Worm (Caenorhabditis elegans) whole organism, early embryonic: Measurements from ENCODE around the gene F59E12.17.
A peak's percentile ranks its signal among the peaks of the same experiment; 100 is the strongest.

ENCODE experiments used
- B0310.2 ChIP-seq: sonication (generic microtip); optimal IDR thresholded peaks from 2 replicates; lab custom pipeline; 2016; ENCODE audit warnings: mild to moderate bottlenecking, missing genetic modification characterization, missing compliant biosample characterization
- aly-1 ChIP-seq: sonication (generic microtip); optimal IDR thresholded peaks from 2 replicates; lab custom pipeline; 2016; ENCODE audit warnings: missing genetic modification characterization, missing compliant biosample characterization
- ama-1 ChIP-seq: fragments of 150-350 bp; optimal IDR thresholded peaks from 2 replicates; lab custom pipeline; 2014
- ets-7 ChIP-seq: sonication (generic microtip); optimal IDR thresholded peaks from 2 replicates; lab custom pipeline; 2016; ENCODE audit warnings: missing genotype, missing genetic modification characterization, missing compliant biosample characterization
- flt-1 ChIP-seq: fragments of 200-800 bp; sonication (Bioruptor generic); IDR thresholded peaks from 2 replicates; pipeline ENCODE4 v1.3.6; 2022; ENCODE audit warnings: missing genetic modification characterization, missing compliant biosample characterization
- hmbx-1 ChIP-seq: sonication (generic microtip); optimal IDR thresholded peaks from 2 replicates; lab custom pipeline; 2016; ENCODE audit warnings: mild to moderate bottlenecking, missing genetic modification characterization, missing compliant biosample characterization
- tbx-11 ChIP-seq: fragments of 200-800 bp; sonication (Bioruptor generic); IDR thresholded peaks from 2 replicates; pipeline ENCODE4 v1.3.6; 2022; ENCODE audit warnings: missing genetic modification characterization, missing compliant biosample characterization
- tbx-37 ChIP-seq: fragments of 200-800 bp; sonication (Bioruptor generic); conservative IDR thresholded peaks from 2 replicates; pipeline ENCODE4 v1.3.6; 2022; ENCODE audit warnings: missing genetic modification reagents, missing genetic modification characterization, missing compliant biosample characterization
- tra-4 ChIP-seq: sonication (generic microtip); optimal IDR thresholded peaks from 2 replicates; lab custom pipeline; 2017; ENCODE audit warnings: missing genetic modification characterization, missing compliant biosample characterization

DNA sequence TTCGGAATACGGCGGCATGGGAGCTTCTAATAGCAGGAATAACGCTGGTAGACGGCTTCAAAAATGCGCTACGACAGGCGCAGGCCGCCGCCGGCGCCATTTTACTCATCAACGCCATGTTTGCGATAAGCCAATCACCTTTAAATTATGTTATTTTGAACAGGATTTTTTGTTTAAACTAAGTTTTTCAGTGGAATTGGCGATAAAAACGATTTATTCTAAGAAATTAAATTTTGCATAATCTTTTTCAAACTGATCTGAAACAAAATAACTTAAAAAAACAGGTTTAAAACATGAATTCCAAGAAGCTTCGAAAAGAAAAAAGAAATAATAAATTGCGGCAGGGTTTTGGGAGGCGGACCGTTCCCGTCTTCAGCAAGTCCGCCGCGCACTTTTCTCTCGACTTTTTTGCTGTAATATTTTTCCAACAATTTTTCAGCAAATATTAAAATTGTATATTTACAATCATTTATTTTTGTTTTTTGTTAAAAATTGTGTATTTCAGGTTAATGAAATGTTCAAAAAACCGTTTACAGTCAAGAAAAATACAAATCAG is 42.0 kb upstream of the F59E12.17 start, which contains the start of the genes ndub-5 and eif-2D:
- no peak for TF ChIP-seq B0310.2 (tag; lab: Kevin White, UChicago)
- TF ChIP-seq ama-1 (lab: Kevin White, UChicago), result no peak
- no peak for TF ChIP-seq ets-7 (tag; lab: Kevin White, UChicago)
- TF ChIP-seq hmbx-1, result no peak
- TF ChIP-seq flt-1 (GFP tag; lab: Robert Waterston, UW), result 0 out of 2 replicates have a peak, but pooled peaks have one; percentile 23
- TF ChIP-seq tra-4 (tag; lab: Kevin White, UChicago), result no peak
- no peak for TF ChIP-seq tbx-37
- TF ChIP-seq tbx-11, result no peak
- TF ChIP-seq aly-1 (tag; lab: Kevin White, UChicago), result no peak
